Worm (Caenorhabditis elegans): ENCODE measurements around the gene sru-3.

- TF ChIP-seq med-1 (GFP tag; optimal IDR thresholded peaks at IDR 0.05; ENCODE audit: insufficient read depth) (no peak), ztf-23 (GFP tag; IDR thresholded peaks at IDR 0.05) (no peak), T22C8.4 (GFP tag; IDR thresholded peaks at IDR 0.05) (no peak), tab-1 (GFP tag; IDR thresholded peaks at IDR 0.05) (no peak), ztf-29 (GFP tag; IDR thresholded peaks at IDR 0.05) (no peak), flt-1 (GFP tag; IDR thresholded peaks at IDR 0.05) (no peak), ref-1 (GFP tag; conservative IDR thresholded peaks at IDR 0.05) (no peak), klf-2 (GFP tag; conservative IDR thresholded peaks at IDR 0.05) (no peak)
Measured at ce11 chrIV:9512836-9513235, 16.4 kb downstream of the sru-3 start, which contains the start of gene C33A12.3.

Measured in whole organism, midembryonic.